Worm (Caenorhabditis elegans): ENCODE measurements around the gene let-653.
A peak's percentile ranks its signal among the peaks of the same experiment; 100 is the strongest.

ce11 chrIV:11857159-11857565 is 28.3 kb upstream of the let-653 start:
- TF ChIP-seq lsy-2 (tag; optimal IDR thresholded peaks at IDR 0.05) = peak; percentile 38 to 78
- no peak for TF ChIP-seq nhr-10 (tag; optimal IDR thresholded peaks at IDR 0.05)
- TF ChIP-seq elt-3 (tag; optimal IDR thresholded peaks at IDR 0.05) = no peak
- no peak for TF ChIP-seq nhr-11 (tag; optimal IDR thresholded peaks at IDR 0.05)
- no peak for TF ChIP-seq ama-1 (optimal IDR thresholded peaks at IDR 0.05)
- peak; percentile 60 for TF ChIP-seq egl-27 (tag; optimal IDR thresholded peaks at IDR 0.05)
- TF ChIP-seq lin-13 (GFP tag; optimal IDR thresholded peaks at IDR 0.05) = peak; percentile 77

All from whole organism, L2 larva.